Worm (Caenorhabditis elegans): Measurements from ENCODE around the gene C14C11.2.

Gene C14C11.2

DNA sequence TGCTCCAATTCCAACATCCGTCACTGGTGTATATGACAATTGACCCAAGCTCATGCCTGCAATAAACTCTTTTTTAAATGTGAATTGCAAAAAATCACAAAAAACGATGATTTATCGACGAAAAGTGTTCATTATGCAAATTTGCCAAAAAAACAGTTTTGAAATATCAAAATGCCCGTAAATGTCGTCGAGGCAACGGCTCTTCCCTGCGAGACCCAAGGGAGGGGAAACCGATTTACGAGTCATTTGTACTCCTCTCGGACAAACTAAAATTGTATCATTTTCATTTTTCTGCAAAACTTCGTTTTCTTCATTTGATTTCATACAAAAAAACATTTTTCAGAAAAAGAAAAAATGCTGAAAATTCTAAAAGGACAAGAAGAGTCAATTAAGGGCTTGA, 23.6 kb downstream of the C14C11.2 start, which contains the start of the genes hmgs-1 and F25B4.4 (continued):
- TF ChIP-seq lin-39 (tag; optimal IDR thresholded peaks at IDR 0.05) (peak; percentile 96), egl-5 (tag; optimal IDR thresholded peaks at IDR 0.05) (peak; percentile 94), skn-1 (tag; optimal IDR thresholded peaks at IDR 0.05) (peak; percentile 76), mdl-1 (tag; optimal IDR thresholded peaks at IDR 0.05) (no peak), sea-2 (GFP tag; optimal IDR thresholded peaks at IDR 0.05) (no peak), fkh-10 (GFP tag; optimal IDR thresholded peaks at IDR 0.05) (peak; percentile 86), nhr-23 (tag; optimal IDR thresholded peaks at IDR 0.05) (peak; percentile 95)

DNA sequence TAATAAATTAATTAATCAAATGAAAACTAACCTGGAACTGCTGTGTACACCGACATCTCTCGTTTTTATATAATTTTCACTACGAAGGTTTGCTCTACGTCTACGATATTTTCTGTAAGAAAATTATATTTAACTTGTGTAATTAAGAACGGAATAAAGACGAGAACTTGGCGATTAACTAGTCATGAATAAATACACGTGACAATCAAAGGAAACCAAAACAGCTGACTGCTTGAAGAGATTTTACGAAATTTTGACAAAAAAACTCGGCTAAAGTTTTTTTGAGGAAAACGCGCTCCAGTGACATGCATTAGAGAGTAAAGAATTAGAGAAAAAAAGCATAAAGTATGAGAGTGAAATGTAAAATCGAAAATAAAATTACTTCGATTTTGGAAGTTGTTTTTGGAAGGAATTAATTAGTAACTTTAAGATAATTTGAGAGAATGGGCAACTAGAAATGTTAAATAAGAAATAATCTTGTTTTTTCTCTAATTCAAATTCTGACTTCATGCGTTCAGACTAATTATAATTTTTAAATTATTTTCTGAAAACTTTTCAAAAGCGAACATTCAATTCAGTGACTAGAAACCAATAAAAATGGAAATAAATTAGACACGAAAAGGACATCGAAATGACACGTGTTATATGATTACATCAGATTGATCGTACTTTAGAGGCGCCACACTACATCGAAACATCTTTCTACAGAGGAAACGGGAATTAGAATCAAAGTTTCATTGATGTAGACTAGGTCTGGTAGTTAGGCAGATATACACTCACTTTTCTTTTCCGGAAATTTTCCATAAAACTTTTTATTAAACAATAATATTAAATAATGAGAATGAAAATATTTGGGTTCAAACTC, 26.4 kb downstream of the C14C11.2 start, which contains the start of gene F25B4.7:
F25B4.7 (minus strand) TSS at position 112 of the 865 bp plus-strand sequence.
- TF ChIP-seq nhr-25 (tag; optimal IDR thresholded peaks at IDR 0.05): peak; percentile 7
- no peak for TF ChIP-seq ceh-28 (tag; optimal IDR thresholded peaks at IDR 0.05)
- TF ChIP-seq nhr-43 (tag; optimal IDR thresholded peaks at IDR 0.05; ENCODE audit: poor library complexity, severe bottlenecking): peak; percentile 49
- no peak for TF ChIP-seq nfya-1 (tag; optimal IDR thresholded peaks at IDR 0.05; ENCODE audit: insufficient read depth)
- peak; percentile 17 for TF ChIP-seq elt-2 (tag; optimal IDR thresholded peaks at IDR 0.05)
- peak; percentile 42 for TF ChIP-seq pha-4 (tag; optimal IDR thresholded peaks at IDR 0.05)
- no peak for TF ChIP-seq R02D3.7 (tag; optimal IDR thresholded peaks at IDR 0.05)
- no peak for TF ChIP-seq elt-1 (tag; optimal IDR thresholded peaks at IDR 0.05)
- TF ChIP-seq lin-15B (tag; optimal IDR thresholded peaks at IDR 0.05): peak; percentile 56
- TF ChIP-seq nhr-23 (tag; optimal IDR thresholded peaks at IDR 0.05): peak; percentile 61
- TF ChIP-seq fkh-2 (tag; optimal IDR thresholded peaks at IDR 0.05): no peak

DNA sequence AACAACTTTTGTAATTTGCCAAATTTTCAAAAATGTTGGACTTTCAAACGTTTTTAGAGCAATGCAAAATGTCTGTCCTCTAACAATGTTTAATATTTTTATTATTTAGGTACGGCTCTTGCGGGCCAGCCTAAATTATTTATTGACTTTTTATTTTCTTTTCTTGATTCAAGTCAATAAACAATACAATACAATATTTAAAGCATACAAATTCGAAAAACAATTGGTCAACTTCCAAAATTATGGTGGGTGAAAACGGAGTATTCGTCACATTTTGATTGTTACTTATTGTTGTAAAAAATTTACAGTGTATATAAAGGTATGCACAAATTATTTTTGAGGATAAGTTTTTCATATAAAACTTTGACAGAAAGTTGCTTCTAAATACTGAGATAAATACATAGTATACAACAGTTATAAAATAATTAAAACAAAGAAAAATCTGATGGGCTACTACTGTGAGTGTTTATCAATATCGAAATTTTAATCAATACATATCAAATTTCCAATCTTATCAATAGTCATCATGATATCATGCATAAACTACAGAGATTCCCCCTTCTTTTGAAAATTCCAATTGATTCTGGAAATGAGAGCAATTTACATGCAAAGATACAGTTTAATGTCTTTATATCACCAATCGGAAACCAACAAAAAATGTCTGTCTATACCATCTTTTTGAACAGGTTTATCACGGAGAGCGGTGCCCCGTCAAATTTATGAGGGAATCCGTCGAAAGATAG, 30.9 kb downstream of the C14C11.2 start, which contains the start of gene F25B4.8:
F25B4.8 (minus strand) TSS at position 51 of the 743 bp plus-strand sequence.
- TF ChIP-seq elt-2 (tag; optimal IDR thresholded peaks at IDR 0.05): peak; percentile 55
- TF ChIP-seq unc-39 (tag; optimal IDR thresholded peaks at IDR 0.05): no peak

DNA sequence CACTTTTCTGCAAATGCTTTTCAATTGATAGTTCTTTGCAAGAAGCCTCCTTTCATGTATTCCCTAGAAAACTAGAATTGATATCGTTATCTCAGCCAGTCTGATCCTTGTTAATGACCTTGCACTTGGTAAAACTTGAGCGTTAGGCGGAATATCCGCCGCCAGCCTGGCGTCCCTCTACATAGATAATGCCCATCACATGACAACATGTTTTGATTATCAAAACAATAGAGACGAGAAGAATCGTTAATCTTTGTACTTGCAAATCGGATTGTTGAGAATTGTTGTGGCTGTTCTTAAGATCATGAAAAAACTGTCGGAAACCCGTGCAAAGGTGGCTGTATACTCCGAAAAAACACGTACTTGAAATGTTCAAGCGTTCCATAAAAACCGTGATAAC, 32.6 kb downstream of the C14C11.2 start:
- TF ChIP-seq zag-1 (tag; optimal IDR thresholded peaks at IDR 0.05) (no peak), mml-1 (tag; optimal IDR thresholded peaks at IDR 0.05) (no peak), ama-1 (optimal IDR thresholded peaks at IDR 0.05) (no peak), ztf-11 (tag; optimal IDR thresholded peaks at IDR 0.05) (no peak), nhr-77 (tag; optimal IDR thresholded peaks at IDR 0.05) (no peak), nhr-25 (tag; optimal IDR thresholded peaks at IDR 0.05) (peak; percentile 68), nhr-12 (tag; optimal IDR thresholded peaks at IDR 0.05) (no peak), nhr-43 (tag; optimal IDR thresholded peaks at IDR 0.05; ENCODE audit: poor library complexity, severe bottlenecking) (peak; percentile 83)

DNA sequence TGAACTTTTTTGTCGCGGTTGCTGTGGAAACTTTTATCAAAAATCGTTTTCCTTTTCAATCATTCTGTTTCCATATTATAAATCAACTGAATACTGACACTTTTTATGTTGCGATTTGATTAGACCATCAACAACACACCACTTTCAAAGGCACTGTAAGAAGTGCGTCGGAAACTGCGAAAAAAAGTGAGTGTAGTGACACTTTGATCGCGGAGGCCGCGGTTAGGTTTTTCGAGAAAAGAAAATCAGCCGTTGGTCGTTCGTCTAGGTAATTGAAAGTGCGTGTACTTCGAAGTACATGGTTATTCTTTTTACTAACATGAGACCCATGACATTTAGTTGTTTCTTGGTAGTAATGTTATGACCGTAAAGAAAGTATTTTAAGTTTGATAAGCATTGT, 34.7 kb downstream of the C14C11.2 start:
- TF ChIP-seq egl-27 (tag; optimal IDR thresholded peaks at IDR 0.05) (no peak), ztf-4 (tag; optimal IDR thresholded peaks at IDR 0.05) (no peak), nhr-77 (tag; optimal IDR thresholded peaks at IDR 0.05) (no peak), nfya-1 (tag; optimal IDR thresholded peaks at IDR 0.05; ENCODE audit: insufficient read depth) (no peak), ceh-9 (tag; optimal IDR thresholded peaks at IDR 0.05) (no peak), pha-4 (tag; optimal IDR thresholded peaks at IDR 0.05) (no peak), unc-62 (GFP tag; optimal IDR thresholded peaks at IDR 0.05) (no peak), egl-5 (tag; optimal IDR thresholded peaks at IDR 0.05) (no peak), sea-2 (GFP tag; optimal IDR thresholded peaks at IDR 0.05) (no peak), nhr-11 (tag; optimal IDR thresholded peaks at IDR 0.05) (no peak), ama-1 (optimal IDR thresholded peaks at IDR 0.05) (no peak), R02D3.7 (tag; optimal IDR thresholded peaks at IDR 0.05) (no peak), eor-1 (tag; optimal IDR thresholded peaks at IDR 0.05) (no peak), lin-15B (tag; optimal IDR thresholded peaks at IDR 0.05) (no peak), hmg-11 (tag; optimal IDR thresholded peaks at IDR 0.05) (no peak), nhr-237 (tag; optimal IDR thresholded peaks at IDR 0.05) (no peak), aly-2 (tag; optimal IDR thresholded peaks at IDR 0.05) (no peak), ztf-11 (tag; optimal IDR thresholded peaks at IDR 0.05) (no peak), nhr-43 (tag; optimal IDR thresholded peaks at IDR 0.05; ENCODE audit: poor library complexity, severe bottlenecking) (no peak), zag-1 (tag; optimal IDR thresholded peaks at IDR 0.05) (no peak)
